Worm (Caenorhabditis elegans) whole organism, L2 larva: Measurements from ENCODE around the gene sor-1.

Experiments used
- elt-3 ChIP-seq: sonication (generic microtip); optimal IDR thresholded peaks from 2 replicates; lab custom pipeline; 2017; ENCODE audit warnings: missing biosample characterization, missing genetic modification characterization
- gmeb-1 ChIP-seq: fragments of 150-350 bp; optimal IDR thresholded peaks from 2 replicates; lab custom pipeline; 2014; ENCODE audit warnings: missing biosample characterization, missing genetic modification characterization
- mdl-1 ChIP-seq, 2 experiments: fragments of 150-350 bp in 1 of 2; sonication (generic microtip) in 1 of 2; optimal IDR thresholded peaks; 2 replicates each; lab custom pipeline; 2017; ENCODE audit warnings: missing biosample characterization in 2 of 2, missing genetic modification characterization in 2 of 2
- nhr-12 ChIP-seq: fragments of 150-350 bp; optimal IDR thresholded peaks from 2 replicates; lab custom pipeline; 2014; ENCODE audit warnings: missing biosample characterization, missing genetic modification characterization
- nhr-129 ChIP-seq: fragments of 150-350 bp; optimal IDR thresholded peaks from 2 replicates; lab custom pipeline; 2014; ENCODE audit warnings: missing biosample characterization, missing genetic modification characterization
- snpc-4 ChIP-seq: fragments of 150-350 bp; optimal IDR thresholded peaks from 2 replicates; lab custom pipeline; 2014; ENCODE audit warnings: missing biosample characterization, missing genetic modification characterization
- zag-1 ChIP-seq: fragments of 150-350 bp; optimal IDR thresholded peaks from 2 replicates; lab custom pipeline; 2014; ENCODE audit warnings: missing biosample characterization, missing genetic modification characterization
- ztf-4 ChIP-seq: fragments of 150-350 bp; optimal IDR thresholded peaks from 2 replicates; lab custom pipeline; 2014; ENCODE audit warnings: missing biosample characterization, missing genetic modification characterization

- TF ChIP-seq snpc-4 (tag; lab: Kevin White, UChicago) (no peak), nhr-129 (tag; lab: Kevin White, UChicago) (no peak), mdl-1 (tag; optimal IDR thresholded peaks at IDR 0.05; lab: Kevin White, UChicago) (no peak), elt-3 (no peak), nhr-12 (tag; lab: Kevin White, UChicago) (no peak), zag-1 (no peak), gmeb-1 (no peak), ztf-4 (no peak)
These were observed 49.6 kb downstream of the sor-1 start for ce11 chrIII:8467520-8467919.
